Worm (Caenorhabditis elegans): Measurements from ENCODE around the gene F31E8.5.

- TF ChIP-seq hlh-30 (tag; optimal IDR thresholded peaks at IDR 0.05; ENCODE audit: insufficient read depth) (no peak), K09A11.1 (tag; optimal IDR thresholded peaks at IDR 0.05; ENCODE audit: insufficient read depth) (no peak), ets-4 (tag; optimal IDR thresholded peaks at IDR 0.05) (no peak), unc-86 (tag; optimal IDR thresholded peaks at IDR 0.05) (no peak), npax-4 (tag; optimal IDR thresholded peaks at IDR 0.05) (no peak), dve-1 (tag; optimal IDR thresholded peaks at IDR 0.05) (no peak)
Measured at ce11 chrII:6781983-6782382, 25.1 kb downstream of the F31E8.5 start.
